Fruit fly (Drosophila melanogaster) S2 (cell line): ENCODE data around the gene CG32718.

Experiments
- CG8478 ChIP-seq: fragments of >200 bp; optimal IDR thresholded peaks from 2 replicates; lab custom pipeline; 2018
- CTCF ChIP-seq, 2 experiments: fragments of >200 bp; optimal IDR thresholded peaks; 2 replicates each; lab custom pipeline; 2018

The CG32718 gene

dm6 chrX:7777905-7778304 is at the start of gene CG32718:
Gene CG32718, plus strand, starts transcription at chrX:7778205.
- TF ChIP-seq CG8478 (lab: Kevin White, UChicago): no peak
- no peak for TF ChIP-seq CTCF (optimal IDR thresholded peaks at IDR 0.05; lab: Kevin White, UChicago)

dm6 chrX:7728251-7729164 is 49.5 kb upstream of the CG32718 start, which contains the start of the genes NELF-B and CG12155:
Gene NELF-B, minus strand, starts transcription at chrX:7728361.
Gene CG12155, plus strand, starts transcription at chrX:7728755.
- TF ChIP-seq CTCF (optimal IDR thresholded peaks at IDR 0.05; lab: Kevin White, UChicago) (no peak), CG8478 (lab: Kevin White, UChicago) (no peak)

- no peak for TF ChIP-seq CG8478 (lab: Kevin White, UChicago)
- TF ChIP-seq CTCF (optimal IDR thresholded peaks at IDR 0.05; lab: Kevin White, UChicago): no peak
Observed at dm6 chrX:7734131-7734930, 43.7 kb upstream of the CG32718 start, which contains the start of the genes Pdp and Rab39. Gene Pdp, minus strand, starts transcription at chrX:7734651. Gene Rab39, plus strand, starts transcription at chrX:7734923.

- TF ChIP-seq CG8478 (lab: Kevin White, UChicago): no peak
Observed at dm6 chrX:7735262-7735661, 42.7 kb upstream of the CG32718 start.

dm6 chrX:7736593-7736992 is 41.4 kb upstream of the CG32718 start, which contains the start of gene Tom40:
Gene Tom40, plus strand, starts transcription at chrX:7736893.
- no peak for TF ChIP-seq CTCF (optimal IDR thresholded peaks at IDR 0.05; lab: Kevin White, UChicago)
- no peak for TF ChIP-seq CG8478 (lab: Kevin White, UChicago)

dm6 chrX:7737156-7737771 is 40.7 kb upstream of the CG32718 start:
- TF ChIP-seq CG8478 (lab: Kevin White, UChicago): no peak
- TF ChIP-seq CTCF (optimal IDR thresholded peaks at IDR 0.05; lab: Kevin White, UChicago): no peak

- TF ChIP-seq CTCF (optimal IDR thresholded peaks at IDR 0.05; lab: Kevin White, UChicago) (peak; percentile 76), CG8478 (lab: Kevin White, UChicago) (no peak)
Observed at dm6 chrX:7744036-7744435, 34.0 kb upstream of the CG32718 start.

- TF ChIP-seq CTCF (optimal IDR thresholded peaks at IDR 0.05; lab: Kevin White, UChicago) (no peak), CG8478 (lab: Kevin White, UChicago) (no peak)
Observed at dm6 chrX:7746342-7746741, 31.7 kb upstream of the CG32718 start.

dm6 chrX:7764682-7765081 is 13.3 kb upstream of the CG32718 start, which contains the start of gene Ir7a:
Gene Ir7a, plus strand, starts transcription at chrX:7764982.
- no peak for TF ChIP-seq CTCF (optimal IDR thresholded peaks at IDR 0.05; lab: Kevin White, UChicago)
- no peak for TF ChIP-seq CG8478 (lab: Kevin White, UChicago)

dm6 chrX:7768147-7768787 is 9.7 kb upstream of the CG32718 start, which contains the start of gene CG34338:
Gene CG34338, plus strand, starts transcription at chrX:7768737.
- TF ChIP-seq CG8478 (lab: Kevin White, UChicago) (no peak), CTCF (optimal IDR thresholded peaks at IDR 0.05; lab: Kevin White, UChicago) (no peak)

- no peak for TF ChIP-seq CTCF (optimal IDR thresholded peaks at IDR 0.05; lab: Kevin White, UChicago)
- no peak for TF ChIP-seq CG8478 (lab: Kevin White, UChicago)
Observed at dm6 chrX:7791086-7791485, 13.1 kb downstream of the CG32718 start.

- TF ChIP-seq CG8478 (lab: Kevin White, UChicago): no peak
Observed at dm6 chrX:7801085-7801484, 23.1 kb downstream of the CG32718 start.

dm6 chrX:7822910-7823309 is 44.9 kb downstream of the CG32718 start:
- TF ChIP-seq CTCF (optimal IDR thresholded peaks at IDR 0.05; lab: Kevin White, UChicago) (no peak), CG8478 (lab: Kevin White, UChicago) (no peak)

dm6 chrX:7825310-7825709 is 47.3 kb downstream of the CG32718 start:
- TF ChIP-seq CG8478 (lab: Kevin White, UChicago) (no peak), CTCF (optimal IDR thresholded peaks at IDR 0.05; lab: Kevin White, UChicago) (no peak)
